Worm (Caenorhabditis elegans) whole organism, L1 larva: ENCODE results near the gene dsh-1.

Experiments used
- ama-1 ChIP-seq: fragments of 150-350 bp; optimal IDR thresholded peaks from 2 replicates; lab custom pipeline; 2014
- ces-1 ChIP-seq: fragments of 150-350 bp; optimal IDR thresholded peaks from 2 replicates; lab custom pipeline; 2014; ENCODE audit warnings: missing biosample characterization, missing genetic modification reagents, missing genetic modification characterization
- mef-2 ChIP-seq: fragments of 150-350 bp; optimal IDR thresholded peaks from 2 replicates; lab custom pipeline; 2014; ENCODE audit warnings: missing biosample characterization, missing genetic modification characterization
- rnt-1 ChIP-seq: sonication (generic microtip); optimal IDR thresholded peaks from 2 replicates; lab custom pipeline; 2016; ENCODE audit warnings: mild to moderate bottlenecking, missing genetic modification characterization, moderate library complexity, missing compliant biosample characterization
- ztf-11 ChIP-seq, 2 experiments: sonication (generic microtip); optimal IDR thresholded peaks; 2 replicates each; lab custom pipeline; 2016 to 2017; ENCODE audit warnings: missing genetic modification characterization in 2 of 2, missing biosample characterization in 1 of 2, missing compliant biosample characterization in 1 of 2

DNA sequence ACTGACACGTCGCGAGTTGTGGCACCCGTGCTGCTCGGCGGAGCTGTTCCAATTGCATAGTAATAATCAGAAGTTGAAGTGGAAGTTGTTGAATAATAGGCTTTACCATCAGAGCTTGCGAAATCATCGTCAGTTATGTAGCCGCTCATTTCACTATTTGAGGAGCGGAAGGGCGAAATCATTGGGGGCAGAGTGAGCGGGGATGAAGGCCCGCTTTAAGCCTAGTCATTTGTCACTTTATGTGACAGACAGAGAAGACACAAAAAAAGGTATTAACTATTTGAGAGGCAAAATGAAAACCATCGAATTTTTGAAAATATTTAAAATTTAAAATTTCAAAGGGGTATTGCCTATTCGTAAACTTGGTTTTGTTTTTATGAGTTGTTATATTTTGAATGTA is 6.8 kb downstream of the dsh-1 start:
- no peak for TF ChIP-seq ces-1
- TF ChIP-seq rnt-1 (tag; lab: Kevin White, UChicago), result no peak
- TF ChIP-seq ztf-11 (tag; optimal IDR thresholded peaks at IDR 0.05; lab: Kevin White, UChicago), result no peak
- TF ChIP-seq mef-2 (tag; lab: Kevin White, UChicago), result no peak
- no peak for TF ChIP-seq ama-1
